Worm (Caenorhabditis elegans): Measurements from ENCODE around the gene unc-6.

Gene unc-6

DNA sequence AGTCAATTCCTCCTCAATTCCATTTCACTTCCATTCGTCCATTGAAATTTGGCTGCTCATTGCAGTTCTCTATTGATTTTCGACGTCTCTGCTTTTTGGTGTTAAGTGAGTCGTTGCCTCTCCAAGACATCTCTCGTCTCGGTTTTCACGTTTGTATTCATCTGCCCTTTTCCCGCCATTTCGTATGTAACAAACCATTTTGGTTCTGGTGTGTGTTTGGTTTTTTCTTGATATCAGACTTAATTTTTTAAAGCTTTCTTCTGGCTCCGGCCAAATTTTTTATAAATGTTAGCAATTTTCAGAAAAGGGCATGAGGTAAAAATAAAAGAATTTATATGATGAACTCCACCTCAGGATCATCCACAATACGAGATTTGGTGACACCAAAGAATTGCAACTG is 46.0 kb downstream of the unc-6 start, which contains the start of gene C16E9.2:
C16E9.2 (plus strand) TSS at position 301 of the 400 bp plus-strand sequence.
- TF ChIP-seq bed-3 (GFP tag; optimal IDR thresholded peaks at IDR 0.05) (no peak), nhr-237 (tag; optimal IDR thresholded peaks at IDR 0.05) (no peak), elt-3 (tag; optimal IDR thresholded peaks at IDR 0.05) (no peak), cnd-1 (tag; optimal IDR thresholded peaks at IDR 0.05) (no peak), mls-2 (tag; optimal IDR thresholded peaks at IDR 0.05) (no peak), elt-1 (tag; optimal IDR thresholded peaks at IDR 0.05; ENCODE audit: borderline replicate concordance, insufficient read depth) (no peak), sem-2 (GFP tag; optimal IDR thresholded peaks at IDR 0.05) (no peak)

- TF ChIP-seq cnd-1 (tag; optimal IDR thresholded peaks at IDR 0.05) (no peak), mab-5 (tag; optimal IDR thresholded peaks at IDR 0.05) (no peak), blmp-1 (tag; optimal IDR thresholded peaks at IDR 0.05) (no peak), pha-4 (tag; optimal IDR thresholded peaks at IDR 0.05) (no peak), elt-3 (tag; optimal IDR thresholded peaks at IDR 0.05) (no peak), unc-62 (GFP tag; optimal IDR thresholded peaks at IDR 0.05) (no peak), snpc-4 (tag; optimal IDR thresholded peaks at IDR 0.05) (no peak), nhr-28 (tag; optimal IDR thresholded peaks at IDR 0.05) (no peak), bed-3 (GFP tag; optimal IDR thresholded peaks at IDR 0.05) (no peak), mls-2 (tag; optimal IDR thresholded peaks at IDR 0.05) (no peak), M03D4.4 (tag; optimal IDR thresholded peaks at IDR 0.05) (no peak), elt-1 (tag; optimal IDR thresholded peaks at IDR 0.05; ENCODE audit: borderline replicate concordance, insufficient read depth) (no peak), lin-13 (tag; optimal IDR thresholded peaks at IDR 0.05) (no peak), ceh-43 (GFP tag; optimal IDR thresholded peaks at IDR 0.05) (no peak), nhr-237 (tag; optimal IDR thresholded peaks at IDR 0.05) (no peak), hlh-1 (tag; optimal IDR thresholded peaks at IDR 0.05) (no peak), flh-1 (GFP tag; optimal IDR thresholded peaks at IDR 0.05) (no peak)
Observed at ce11 chrX:6937742-6938141, 48.3 kb downstream of the unc-6 start.

DNA sequence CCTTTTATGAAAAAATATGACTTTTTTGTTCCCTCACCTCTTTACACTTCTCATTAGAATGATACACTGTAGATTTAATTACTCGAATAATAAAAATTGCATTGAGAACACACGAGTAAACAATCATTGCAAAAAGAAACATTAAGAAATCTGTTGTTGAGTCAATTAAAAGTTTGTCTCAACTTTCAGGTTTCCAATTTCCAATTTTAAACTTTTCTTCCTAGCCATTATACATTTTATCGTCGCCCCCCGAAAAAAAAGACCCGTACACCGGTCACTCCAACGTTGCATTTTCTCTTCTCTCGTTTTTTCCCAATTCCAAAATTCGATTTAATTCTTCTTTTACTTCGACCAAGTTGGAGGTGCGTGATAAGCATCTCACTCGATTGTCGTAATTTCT is 50.4 kb downstream of the unc-6 start, which contains the start of gene C16E9.1:
C16E9.1 (plus strand) TSS at position 301 of the 400 bp plus-strand sequence.
- TF ChIP-seq nhr-237 (tag; optimal IDR thresholded peaks at IDR 0.05) (no peak), pha-4 (tag; optimal IDR thresholded peaks at IDR 0.05) (no peak), elt-1 (tag; optimal IDR thresholded peaks at IDR 0.05; ENCODE audit: borderline replicate concordance, insufficient read depth) (no peak)

DNA sequence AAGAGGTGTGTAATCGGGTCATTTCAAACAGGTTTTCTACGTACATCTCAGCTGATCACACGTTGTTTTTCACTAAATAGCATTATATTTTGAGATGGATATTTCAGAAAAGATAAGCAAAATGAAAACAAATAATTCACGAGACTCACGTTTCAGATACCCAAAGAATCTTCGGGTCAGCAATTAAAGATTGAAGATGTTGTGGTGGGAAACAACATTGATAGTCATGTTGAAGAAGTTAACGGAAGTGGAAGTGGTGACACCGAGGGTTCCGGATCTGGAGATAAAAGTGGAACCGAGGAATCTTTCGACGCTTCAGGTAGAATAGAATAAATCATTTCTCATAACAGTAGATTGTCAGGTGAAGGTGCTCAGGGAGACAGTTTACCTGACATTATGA is 51.3 kb downstream of the unc-6 start:
- TF ChIP-seq ztf-11 (tag; optimal IDR thresholded peaks at IDR 0.05) = no peak
- no peak for TF ChIP-seq unc-39 (tag; optimal IDR thresholded peaks at IDR 0.05)
- TF ChIP-seq ceh-43 (GFP tag; optimal IDR thresholded peaks at IDR 0.05) = no peak

ce11 chrX:6941711-6942110 is 52.2 kb downstream of the unc-6 start:
- TF ChIP-seq nhr-12 (tag; optimal IDR thresholded peaks at IDR 0.05) (no peak), ham-2 (GFP tag; optimal IDR thresholded peaks at IDR 0.05) (no peak), nhr-237 (tag; optimal IDR thresholded peaks at IDR 0.05) (no peak), zip-8 (tag; optimal IDR thresholded peaks at IDR 0.05) (no peak), elt-3 (tag; optimal IDR thresholded peaks at IDR 0.05) (no peak), hlh-1 (tag; optimal IDR thresholded peaks at IDR 0.05) (no peak), blmp-1 (tag; optimal IDR thresholded peaks at IDR 0.05) (no peak), nhr-28 (tag; optimal IDR thresholded peaks at IDR 0.05) (no peak), bed-3 (GFP tag; optimal IDR thresholded peaks at IDR 0.05) (no peak)
